Fruit fly (Drosophila melanogaster) whole organism, wandering third instar larva: Measurements from ENCODE around the gene Ir75d.

Source experiments
- CG9705 ChIP-seq: fragments of 200-800 bp; sonication (Bioruptor generic); optimal IDR thresholded peaks from 2 replicates; lab custom pipeline; 2018; ENCODE audit warnings: missing biosample characterization, mild to moderate bottlenecking, missing genetic modification characterization
- Mio ChIP-seq: sonication (Bioruptor generic); optimal IDR thresholded peaks from 2 replicates; lab custom pipeline; 2016; ENCODE audit warnings: missing biosample characterization, missing genetic modification characterization
- N ChIP-seq: fragments of >200 bp; optimal IDR thresholded peaks from 2 replicates; lab custom pipeline; 2018; ENCODE audit warnings: missing biosample characterization, missing external identifiers, missing genetic modification characterization
- OdsH ChIP-seq: fragments of 200-800 bp; sonication (Bioruptor generic); optimal IDR thresholded peaks from 2 replicates; lab custom pipeline; 2016; ENCODE audit warnings: missing biosample characterization, mild to moderate bottlenecking, missing genetic modification characterization
- br ChIP-seq: fragments of 200-800 bp; sonication (Bioruptor generic); optimal IDR thresholded peaks from 2 replicates; lab custom pipeline; 2016; ENCODE audit warnings: missing biosample characterization, missing genetic modification characterization
- brk ChIP-seq: fragments of 200-800 bp; sonication (Bioruptor generic); optimal IDR thresholded peaks from 2 replicates; lab custom pipeline; 2016; ENCODE audit warnings: missing biosample characterization, mild to moderate bottlenecking, missing genetic modification characterization
- ey ChIP-seq: fragments of 200-800 bp; sonication (Bioruptor generic); optimal IDR thresholded peaks from 2 replicates; lab custom pipeline; 2016; ENCODE audit warnings: missing biosample characterization, missing genetic modification characterization
- fru ChIP-seq: fragments of 200-800 bp; sonication (Bioruptor generic); optimal IDR thresholded peaks from 3 replicates; lab custom pipeline; 2016; ENCODE audit warnings: missing biosample characterization, mild to moderate bottlenecking, missing genetic modification characterization
- h ChIP-seq: fragments of 200-800 bp; sonication (Bioruptor generic); optimal IDR thresholded peaks from 3 replicates; lab custom pipeline; 2016; ENCODE audit warnings: missing biosample characterization, mild to moderate bottlenecking, missing genetic modification characterization
- jim ChIP-seq: fragments of 175-275, 200-325 bp; sonication (Bioruptor generic); optimal IDR thresholded peaks from 2 replicates; lab custom pipeline; 2016; ENCODE audit warnings: missing biosample characterization, mild to moderate bottlenecking, missing genetic modification characterization
- rgr ChIP-seq: fragments of 200-800 bp; sonication (Bioruptor generic); optimal IDR thresholded peaks from 3 replicates; lab custom pipeline; 2016; ENCODE audit warnings: missing biosample characterization, mild to moderate bottlenecking, missing genetic modification characterization
- usp ChIP-seq: fragments of >200 bp; optimal IDR thresholded peaks from 2 replicates; lab custom pipeline; 2017; ENCODE audit warnings: missing biosample characterization, missing genetic modification characterization

dm6 chr3L:18890283-18891175, 20.5 kb downstream of the Ir75d start, which contains the start of gene CG3961:
- TF ChIP-seq br (GFP tag; lab: Kevin White, UChicago), result peak; percentile 95
- TF ChIP-seq rgr (GFP tag; lab: Kevin White, UChicago), result peak; percentile 98
- TF ChIP-seq h (GFP tag; lab: Kevin White, UChicago), result peak; percentile 97
- peak; percentile 99 for TF ChIP-seq OdsH (GFP tag; lab: Kevin White, UChicago)
- TF ChIP-seq Mio (GFP tag; lab: Kevin White, UChicago), result peak; percentile 61
- peak; percentile 97 for TF ChIP-seq fru
- no peak for TF ChIP-seq N
- TF ChIP-seq brk (GFP tag; lab: Kevin White, UChicago), result peak; percentile 96
- peak; percentile 90 for TF ChIP-seq CG9705 (GFP tag; lab: Kevin White, UChicago)
- no peak for TF ChIP-seq jim (GFP tag; lab: Kevin White, UChicago)
- TF ChIP-seq usp (GFP tag; lab: Kevin White, UChicago), result no peak
- TF ChIP-seq ey, result peak; percentile 95
